Fruit fly (Drosophila melanogaster) whole organism, embryonic: ENCODE measurements around the gene CG3626.
A peak's percentile ranks its signal among the peaks of the same experiment; 100 is the strongest.

Experiments
- Ada2b ChIP-seq: fragments of 200-800 bp; sonication (Bioruptor generic); IDR thresholded peaks from 2 replicates; pipeline ENCODE4 v1.3.6; 2022; ENCODE audit warnings: missing biosample characterization, missing genetic modification characterization
- Awh ChIP-seq: fragments of 200-800 bp; sonication (Bioruptor generic); IDR thresholded peaks from 2 replicates; pipeline ENCODE4, ENCODE4 v1.3.6; 2022; ENCODE audit warnings: missing biosample characterization, missing genetic modification characterization
- BEAF-32 ChIP-seq: fragments of 200-800 bp; sonication (Bioruptor generic); optimal IDR thresholded peaks from 3 replicates; lab custom pipeline; 2017; ENCODE audit warnings: missing biosample characterization, missing genetic modification characterization, mild to moderate bottlenecking, moderate library complexity, missing genetic modification reagents
- CG12155 ChIP-seq: fragments of 200-800 bp; sonication (Bioruptor generic); optimal IDR thresholded peaks from 3 replicates; lab custom pipeline; 2016; ENCODE audit warnings: missing biosample characterization, missing genetic modification characterization
- CG12219 ChIP-seq: fragments of 200-800 bp; sonication (Bioruptor generic); optimal IDR thresholded peaks from 3 replicates; lab custom pipeline; 2018; ENCODE audit warnings: missing biosample characterization, mild to moderate bottlenecking, missing genetic modification characterization
- CG12744 ChIP-seq: fragments of 200-800 bp; sonication (Bioruptor generic); optimal IDR thresholded peaks from 2 replicates; lab custom pipeline; 2016; ENCODE audit warnings: missing biosample characterization, missing genetic modification characterization
- CG14050 ChIP-seq: fragments of 200-800 bp; sonication (Bioruptor generic); IDR thresholded peaks from 3 replicates; pipeline ENCODE4 v1.3.6; 2022; ENCODE audit warnings: missing biosample characterization, missing genetic modification characterization
- CG14965 ChIP-seq: fragments of 200-800 bp; sonication (Bioruptor generic); optimal IDR thresholded peaks from 2 replicates; lab custom pipeline; 2016; ENCODE audit warnings: missing biosample characterization, missing genetic modification characterization, borderline replicate concordance
- CG16813 ChIP-seq: fragments of 200-800 bp; sonication (Bioruptor generic); IDR thresholded peaks from 3 replicates; pipeline ENCODE4 v1.3.6; 2022; ENCODE audit warnings: missing biosample characterization, missing genetic modification characterization; ENCODE audit not compliant: partially characterized antibody
- CG1792 ChIP-seq: fragments of 200-800 bp; sonication (Bioruptor generic); optimal IDR thresholded peaks from 2 replicates; lab custom pipeline; 2016; ENCODE audit warnings: missing biosample characterization, missing genetic modification characterization
- CG18599 ChIP-seq: fragments of 200-800 bp; sonication (Bioruptor generic); optimal IDR thresholded peaks from 3 replicates; lab custom pipeline; 2017; ENCODE audit warnings: missing biosample characterization, missing genetic modification characterization, mild to moderate bottlenecking, moderate library complexity, missing genetic modification reagents
- CG2129 ChIP-seq: fragments of 200-800 bp; sonication (Bioruptor generic); IDR thresholded peaks from 2 replicates; pipeline ENCODE4 v1.3.6; 2022; ENCODE audit warnings: missing biosample characterization, missing genetic modification characterization; ENCODE audit not compliant: partially characterized antibody
- CG2199 ChIP-seq: fragments of 200-800 bp; sonication (Bioruptor generic); IDR thresholded peaks from 3 replicates; pipeline ENCODE4 v1.3.6; 2022; ENCODE audit warnings: missing biosample characterization, missing genetic modification characterization
- CG2875 ChIP-seq: fragments of 200-800 bp; sonication (Bioruptor generic); optimal IDR thresholded peaks from 2 replicates; lab custom pipeline; 2017; ENCODE audit warnings: missing biosample characterization, mild to moderate bottlenecking, missing genetic modification characterization, missing genetic modification reagents
- CG33213 ChIP-seq: fragments of 200-800 bp; sonication (Bioruptor generic); optimal IDR thresholded peaks from 3 replicates; lab custom pipeline; 2016; ENCODE audit warnings: missing biosample characterization, missing genetic modification characterization
- CG34224 ChIP-seq: fragments of 200-800 bp; sonication (Bioruptor generic); IDR thresholded peaks from 3 replicates; pipeline ENCODE4 v1.3.6; 2022; ENCODE audit warnings: missing biosample characterization, missing genetic modification characterization; ENCODE audit not compliant: partially characterized antibody
- CG43689 ChIP-seq: fragments of 200-800 bp; sonication (Bioruptor generic); IDR thresholded peaks from 2 replicates; pipeline ENCODE4 v1.3.6; 2022; ENCODE audit warnings: missing biosample characterization, missing genetic modification characterization
- CG4424 ChIP-seq: fragments of 200-800 bp; sonication (Bioruptor generic); optimal IDR thresholded peaks from 3 replicates; lab custom pipeline; 2016; ENCODE audit warnings: missing biosample characterization, missing genetic modification characterization
- CG4820 ChIP-seq: fragments of 200-800 bp; sonication (Bioruptor generic); optimal IDR thresholded peaks from 3 replicates; lab custom pipeline; 2016; ENCODE audit warnings: missing biosample characterization, missing genetic modification characterization
- CG5245 ChIP-seq: fragments of 200-800 bp; sonication (Bioruptor generic); optimal IDR thresholded peaks from 3 replicates; lab custom pipeline; 2016; ENCODE audit warnings: missing biosample characterization, missing genetic modification characterization
- CG7745 ChIP-seq: fragments of 200-800 bp; sonication (Bioruptor generic); optimal IDR thresholded peaks from 2 replicates; lab custom pipeline; 2018; ENCODE audit warnings: missing biosample characterization, mild to moderate bottlenecking, missing genetic modification characterization, moderate library complexity
- CG8765 ChIP-seq: fragments of 200-800 bp; sonication (Bioruptor generic); IDR thresholded peaks from 2 replicates; pipeline ENCODE4 v1.3.6; 2022; ENCODE audit warnings: missing biosample characterization, missing genetic modification characterization
- D ChIP-seq, 2 experiments: fragments of 200-800 bp in 1 of 2; fragments of >200 bp in 1 of 2; sonication (Bioruptor generic) in 1 of 2; optimal IDR thresholded peaks; 2 replicates in 1 of 2; 3 replicates in 1 of 2; lab custom pipeline; 2017; ENCODE audit warnings: mild to moderate bottlenecking in 1 of 2, missing biosample characterization in 1 of 2, missing genetic modification characterization in 1 of 2, missing genetic modification reagents in 1 of 2
- H15 ChIP-seq: fragments of 200-800 bp; sonication (Bioruptor generic); IDR thresholded peaks from 3 replicates; pipeline ENCODE4 v1.3.6; 2022; ENCODE audit warnings: missing biosample characterization, missing genetic modification characterization
- Hey ChIP-seq: fragments of 200-800 bp; sonication (Bioruptor generic); optimal IDR thresholded peaks from 3 replicates; lab custom pipeline; 2018; ENCODE audit warnings: missing biosample characterization, mild to moderate bottlenecking, missing genetic modification characterization
- Oli ChIP-seq: fragments of 200-800 bp; sonication (Bioruptor generic); optimal IDR thresholded peaks from 2 replicates; lab custom pipeline; 2018; ENCODE audit warnings: missing biosample characterization, mild to moderate bottlenecking, missing genetic modification characterization, moderate library complexity
- Ptx1 ChIP-seq: fragments of 200-800 bp; sonication (Bioruptor generic); IDR thresholded peaks from 2 replicates; pipeline ENCODE4 v1.3.6; 2022; ENCODE audit warnings: missing biosample characterization, missing genetic modification characterization
- Ravus ChIP-seq: fragments of 200-800 bp; sonication (Bioruptor generic); IDR thresholded peaks from 2 replicates; pipeline ENCODE4 v1.3.6; 2022; ENCODE audit warnings: missing biosample characterization, missing genetic modification characterization
- abd-A ChIP-seq: fragments of 200-800 bp; sonication (Bioruptor generic); optimal IDR thresholded peaks from 3 replicates; lab custom pipeline; 2019; ENCODE audit warnings: missing biosample characterization, mild to moderate bottlenecking, missing genetic modification characterization, moderate library complexity
- bsh ChIP-seq, 2 experiments: fragments of 200-800 bp; sonication (Bioruptor generic); optimal IDR thresholded peaks; 2 replicates each; lab custom pipeline; 2017 to 2018; ENCODE audit warnings: mild to moderate bottlenecking in 2 of 2, missing biosample characterization in 2 of 2, missing genetic modification characterization in 2 of 2, moderate library complexity in 1 of 2
- cato ChIP-seq: fragments of 200-800 bp; sonication (Bioruptor generic); optimal IDR thresholded peaks from 2 replicates; lab custom pipeline; 2016; ENCODE audit warnings: missing biosample characterization, missing genetic modification characterization, borderline replicate concordance
- fd3F ChIP-seq: fragments of 200-800 bp; sonication (Bioruptor generic); optimal IDR thresholded peaks from 2 replicates; lab custom pipeline; 2018; ENCODE audit warnings: missing biosample characterization, mild to moderate bottlenecking, missing genetic modification characterization, moderate library complexity
- ftz-f1 ChIP-seq: fragments of 200-800 bp; sonication (Bioruptor generic); optimal IDR thresholded peaks from 2 replicates; lab custom pipeline; 2016; ENCODE audit warnings: missing biosample characterization, missing genetic modification characterization
- gcm ChIP-seq: fragments of 200-800 bp; sonication (Bioruptor generic); optimal IDR thresholded peaks from 2 replicates; lab custom pipeline; 2019; ENCODE audit warnings: missing biosample characterization, mild to moderate bottlenecking, missing genetic modification characterization, moderate library complexity
- gfzf ChIP-seq: fragments of 200-800 bp; sonication (Bioruptor generic); optimal IDR thresholded peaks from 2 replicates; lab custom pipeline; 2016; ENCODE audit warnings: missing biosample characterization, mild to moderate bottlenecking, missing genetic modification characterization, moderate library complexity
- grau ChIP-seq: fragments of 200-800 bp; optimal IDR thresholded peaks from 3 replicates; lab custom pipeline; 2019; ENCODE audit warnings: missing biosample characterization, mild to moderate bottlenecking, missing genetic modification characterization, moderate library complexity
- grn ChIP-seq: fragments of 200-800 bp; sonication (Bioruptor generic); optimal IDR thresholded peaks from 3 replicates; lab custom pipeline; 2017; ENCODE audit warnings: missing biosample characterization, missing genetic modification characterization
- org-1 ChIP-seq: fragments of 200-800 bp; sonication (Bioruptor generic); optimal IDR thresholded peaks from 2 replicates; lab custom pipeline; 2017; ENCODE audit warnings: missing biosample characterization, missing genetic modification characterization
- pan ChIP-seq, 4 experiments: fragments of >200 bp in 3 of 4; fragments of 200-800 bp in 1 of 4; sonication (Bioruptor generic) in 1 of 4; optimal IDR thresholded peaks in 3 of 4; IDR thresholded peaks in 1 of 4; 2 replicates each; pipeline versions ENCODE4 v1.3.6 to Lab custom; 2017 to 2022; ENCODE audit warnings: missing biosample characterization in 2 of 4, missing genetic modification characterization in 2 of 4, mixed read lengths in 1 of 4
- pho ChIP-seq: fragments of 200-800 bp; sonication (Bioruptor generic); optimal IDR thresholded peaks from 2 replicates; lab custom pipeline; 2016; ENCODE audit warnings: missing biosample characterization, missing genetic modification characterization
- row ChIP-seq: fragments of 200-800 bp; sonication (Bioruptor generic); IDR thresholded peaks from 3 replicates; pipeline ENCODE4 v1.3.6; 2022; ENCODE audit warnings: missing biosample characterization, missing genetic modification characterization
- run ChIP-seq: fragments of 200-800 bp; sonication (Bioruptor generic); optimal IDR thresholded peaks from 3 replicates; lab custom pipeline; 2018; ENCODE audit warnings: missing biosample characterization, mild to moderate bottlenecking, missing genetic modification characterization
- sc ChIP-seq, 3 experiments: fragments of >200 bp in 2 of 3; fragments of 200-800 bp in 1 of 3; sonication (Bioruptor generic) in 1 of 3; optimal IDR thresholded peaks; 2 replicates in 2 of 3; 3 replicates in 1 of 3; lab custom pipeline; 2017; ENCODE audit warnings: mild to moderate bottlenecking in 1 of 3, missing biosample characterization in 1 of 3, missing genetic modification characterization in 1 of 3, missing genetic modification reagents in 1 of 3
- seq ChIP-seq: fragments of 200-800 bp; sonication (Bioruptor generic); IDR thresholded peaks from 2 replicates; pipeline ENCODE4 v1.3.6; 2022; ENCODE audit warnings: missing biosample characterization, missing genetic modification characterization
- so ChIP-seq: fragments of 200-800 bp; sonication (Bioruptor generic); IDR thresholded peaks from 3 replicates; pipeline ENCODE4 v1.3.6; 2022; ENCODE audit warnings: missing biosample characterization, missing genetic modification characterization
- tap ChIP-seq: fragments of 200-800 bp; optimal IDR thresholded peaks from 3 replicates; lab custom pipeline; 2019; ENCODE audit warnings: missing biosample characterization, mild to moderate bottlenecking, missing genetic modification characterization, moderate library complexity
- wdn ChIP-seq: fragments of 200-800 bp; sonication (Bioruptor generic); IDR thresholded peaks from 2 replicates; pipeline ENCODE4 v1.3.6; 2022; ENCODE audit warnings: missing biosample characterization, missing genetic modification characterization
- zfh1 ChIP-seq: fragments of 200-800 bp; sonication (Bioruptor generic); IDR thresholded peaks from 3 replicates; pipeline ENCODE4 v1.3.6; 2022; ENCODE audit warnings: missing biosample characterization, missing genetic modification characterization

CG3626 gene

DNA sequence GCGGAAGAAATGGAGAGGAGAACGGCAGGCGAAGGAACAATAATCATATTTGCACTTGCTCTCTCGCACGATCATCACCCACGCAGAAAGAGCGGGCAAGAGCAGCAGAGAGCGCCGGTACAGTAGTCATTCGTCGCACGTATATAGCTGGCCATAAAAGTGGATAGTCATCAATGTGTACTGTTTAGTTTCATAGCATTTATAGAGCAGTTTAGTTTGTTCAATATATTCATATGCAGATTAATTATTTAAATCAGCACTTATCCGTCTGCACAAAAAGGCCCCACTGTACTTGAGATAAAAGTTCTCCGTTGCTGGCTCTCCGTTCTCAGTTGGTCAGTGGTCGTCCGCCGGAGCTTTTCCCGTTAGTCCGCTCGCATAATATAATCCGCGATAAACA lies 41.4 kb upstream of the CG3626 start (continued):
- TF ChIP-seq CG12219 (GFP tag; lab: Kevin White, UChicago) (peak; percentile 98), row (peak; percentile 100), CG18599 (GFP tag; lab: Kevin White, UChicago) (peak; percentile 99), CG1792 (GFP tag; lab: Kevin White, UChicago) (peak; percentile 98), CG14050 (GFP tag; lab: Robert Waterston, UW) (peak; percentile 98), seq (GFP tag; lab: Robert Waterston, UW) (peak; percentile 99), CG2129 (no peak), CG2875 (GFP tag; lab: Kevin White, UChicago) (peak; percentile 93), CG14965 (GFP tag; lab: Kevin White, UChicago) (peak; percentile 87), cato (GFP tag; lab: Kevin White, UChicago) (peak; percentile 95), CG7745 (tag; lab: Kevin White, UChicago) (no peak), BEAF-32 (GFP tag; lab: Kevin White, UChicago) (peak; percentile 24), bsh (GFP tag; optimal IDR thresholded peaks at IDR 0.05; lab: Kevin White, UChicago) (peak; percentile 88 to 97), CG12155 (peak; percentile 98), CG8765 (peak; percentile 95), Awh (peak; percentile 99), CG4424 (GFP tag; lab: Kevin White, UChicago) (peak; percentile 96), gfzf (GFP tag; lab: Kevin White, UChicago) (peak; percentile 35), CG2199 (GFP tag; lab: Robert Waterston, UW) (peak; percentile 98), pho (GFP tag; lab: Kevin White, UChicago) (peak; percentile 98), CG43689 (GFP tag; lab: Robert Waterston, UW) (peak; percentile 97), H15 (GFP tag; lab: Robert Waterston, UW) (peak; percentile 98), tap (tag; lab: Kevin White, UChicago) (peak; percentile 98), ftz-f1 (GFP tag; lab: Kevin White, UChicago) (peak; percentile 87), grn (GFP tag; lab: Kevin White, UChicago) (peak; percentile 73), CG12744 (GFP tag; lab: Kevin White, UChicago) (peak; percentile 98), run (tag; lab: Kevin White, UChicago) (peak; percentile 94), sc (optimal IDR thresholded peaks at IDR 0.05; lab: Kevin White, UChicago) (no peak), sc (GFP tag; optimal IDR thresholded peaks at IDR 0.05; lab: Kevin White, UChicago) (peak; percentile 91), CG33213 (peak; percentile 97), so (peak; percentile 98), gcm (peak; percentile 95), Ravus (GFP tag; lab: Robert Waterston, UW) (peak; percentile 99), D (optimal IDR thresholded peaks at IDR 0.05; lab: Kevin White, UChicago) (no peak), D (GFP tag; optimal IDR thresholded peaks at IDR 0.05; lab: Kevin White, UChicago) (peak; percentile 92), Hey (peak; percentile 96), Ptx1 (GFP tag; lab: Robert Waterston, UW) (peak; percentile 99), org-1 (GFP tag; lab: Kevin White, UChicago) (peak; percentile 98), Ada2b (peak; percentile 100), grau (tag; lab: Kevin White, UChicago) (peak; percentile 99), zfh1 (GFP tag; lab: Robert Waterston, UW) (peak; percentile 99), fd3F (GFP tag; lab: Kevin White, UChicago) (peak; percentile 99), CG5245 (GFP tag; lab: Kevin White, UChicago) (peak; percentile 98), wdn (GFP tag; lab: Robert Waterston, UW) (peak; percentile 99), Oli (peak; percentile 98), CG4820 (GFP tag; lab: Kevin White, UChicago) (peak; percentile 97), abd-A (tag; lab: Kevin White, UChicago) (peak; percentile 84), pan (optimal IDR thresholded peaks at IDR 0.05; lab: Kevin White, UChicago) (no peak), pan (GFP tag; optimal IDR thresholded peaks at IDR 0.05 in 1 of 2, IDR thresholded peaks at IDR 0.05 in 1 of 2) (peak in 1 of 2 experiments; percentile 99), CG16813 (GFP tag; lab: Robert Waterston, UW) (no peak), CG34224 (peak; percentile 29; the same call in 1 of the 3 replicates)
